Worm (Caenorhabditis elegans) whole organism, L4/young adult: ENCODE measurements around the gene dmsr-14.

ENCODE experiments used
- W03F9.2 ChIP-seq: fragments of 150-350 bp; optimal IDR thresholded peaks from 2 replicates; lab custom pipeline; 2014; ENCODE audit warnings: missing biosample characterization, missing genetic modification characterization
- dao-5 ChIP-seq: sonication (generic microtip); optimal IDR thresholded peaks from 2 replicates; lab custom pipeline; 2016; ENCODE audit warnings: missing genotype, missing genetic modification characterization, moderate library complexity, missing compliant biosample characterization

DNA sequence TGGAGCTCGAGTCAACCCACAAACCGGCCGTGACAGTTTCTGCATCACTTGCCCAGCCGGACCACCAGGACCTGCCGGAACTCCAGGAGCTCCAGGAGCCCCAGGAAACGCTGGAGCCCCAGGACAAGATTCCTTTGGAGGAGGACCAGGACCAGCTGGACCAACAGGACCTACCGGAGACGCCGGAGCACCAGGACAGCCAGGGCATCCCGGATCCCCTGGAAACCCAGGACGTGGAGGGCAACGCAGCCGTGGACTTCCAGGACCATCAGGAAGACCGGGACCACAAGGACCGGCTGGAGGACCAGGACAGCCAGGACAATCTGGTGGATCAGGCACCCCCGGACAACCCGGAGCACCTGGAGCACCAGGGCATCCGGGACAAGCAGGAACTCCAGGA, 13.0 kb upstream of the dmsr-14 start:
- TF ChIP-seq dao-5 (no peak), W03F9.2 (tag; lab: Kevin White, UChicago) (no peak)
